Worm (Caenorhabditis elegans) whole organism, midembryonic: ENCODE data around the gene panl-3.

Source experiments
- T22C8.4 ChIP-seq: fragments of 200-800 bp; sonication (Bioruptor generic); IDR thresholded peaks from 2 replicates; pipeline ENCODE4 v1.3.6; 2022; ENCODE audit warnings: missing genetic modification characterization, missing compliant biosample characterization
- cog-1 ChIP-seq: sonication (generic microtip); optimal IDR thresholded peaks from 2 replicates; lab custom pipeline; 2016; ENCODE audit warnings: missing genetic modification characterization, missing compliant biosample characterization
- flt-1 ChIP-seq: fragments of 200-800 bp; sonication (Bioruptor generic); IDR thresholded peaks from 2 replicates; pipeline ENCODE4 v1.3.6; 2022; ENCODE audit warnings: missing genetic modification characterization, missing compliant biosample characterization
- klf-2 ChIP-seq: fragments of 200-800 bp; sonication (Bioruptor generic); conservative IDR thresholded peaks from 2 replicates; pipeline ENCODE4 v1.3.6; 2022; ENCODE audit warnings: missing genetic modification reagents, missing genetic modification characterization, missing compliant biosample characterization
- med-1 ChIP-seq: sonication (generic microtip); optimal IDR thresholded peaks from 2 replicates; lab custom pipeline; 2017; ENCODE audit warnings: missing genetic modification characterization, mild to moderate bottlenecking, missing compliant biosample characterization, antibody characterized with exemption, missing genetic modification reagents; ENCODE audit not compliant: insufficient read depth
- ref-1 ChIP-seq: fragments of 200-800 bp; sonication (Bioruptor generic); conservative IDR thresholded peaks from 2 replicates; pipeline ENCODE4 v1.3.6; 2022; ENCODE audit warnings: missing genetic modification reagents, missing genetic modification characterization, missing compliant biosample characterization
- tab-1 ChIP-seq: fragments of 200-800 bp; sonication (Bioruptor generic); IDR thresholded peaks from 2 replicates; pipeline ENCODE4 v1.3.6; 2022; ENCODE audit warnings: missing genetic modification characterization, missing compliant biosample characterization
- ztf-23 ChIP-seq: fragments of 200-800 bp; sonication (Bioruptor generic); IDR thresholded peaks from 2 replicates; pipeline ENCODE4 v1.3.6; 2022; ENCODE audit warnings: missing genetic modification reagents, missing genetic modification characterization, missing compliant biosample characterization
- ztf-29 ChIP-seq: fragments of 200-800 bp; sonication (Bioruptor generic); IDR thresholded peaks from 2 replicates; pipeline ENCODE4 v1.3.6; 2022; ENCODE audit warnings: missing genetic modification reagents, missing genetic modification characterization, missing compliant biosample characterization

Gene panl-3

ce11 chrIII:9798478-9799157 is 20.2 kb upstream of the panl-3 start, which contains the start of gene ZK632.2:
ZK632.2 (plus strand) TSS chrIII:9799107.
- no peak for TF ChIP-seq ztf-23 (GFP tag; lab: Robert Waterston, UW)

ce11 chrIII:9802045-9802444 is 16.8 kb upstream of the panl-3 start:
- no peak for TF ChIP-seq med-1 (GFP tag; lab: Kevin White, UChicago)
- TF ChIP-seq cog-1 (tag; lab: Kevin White, UChicago): no peak
- TF ChIP-seq T22C8.4: no peak
- TF ChIP-seq ztf-29 (GFP tag; lab: Robert Waterston, UW): no peak
- no peak for TF ChIP-seq tab-1
- no peak for TF ChIP-seq ztf-23 (GFP tag; lab: Robert Waterston, UW)
- no peak for TF ChIP-seq klf-2

ce11 chrIII:9804997-9805610 is 13.8 kb upstream of the panl-3 start, which contains the start of gene riok-3:
riok-3 (minus strand) TSS chrIII:9805011.
- TF ChIP-seq ref-1 (GFP tag; lab: Robert Waterston, UW): no peak
- no peak for TF ChIP-seq T22C8.4
- TF ChIP-seq ztf-23 (GFP tag; lab: Robert Waterston, UW): no peak
- no peak for TF ChIP-seq med-1 (GFP tag; lab: Kevin White, UChicago)
- no peak for TF ChIP-seq flt-1 (GFP tag; lab: Robert Waterston, UW)
- no peak for TF ChIP-seq tab-1
- TF ChIP-seq ztf-29 (GFP tag; lab: Robert Waterston, UW): no peak
- TF ChIP-seq klf-2: no peak
- TF ChIP-seq cog-1 (tag; lab: Kevin White, UChicago): no peak

ce11 chrIII:9806968-9807559 is 11.8 kb upstream of the panl-3 start, which contains the start of gene ZK632.4:
ZK632.4 (minus strand) TSS chrIII:9807454.
- no peak for TF ChIP-seq tab-1
- no peak for TF ChIP-seq klf-2
- no peak for TF ChIP-seq T22C8.4
- TF ChIP-seq flt-1 (GFP tag; lab: Robert Waterston, UW): no peak
- no peak for TF ChIP-seq ref-1 (GFP tag; lab: Robert Waterston, UW)
- TF ChIP-seq med-1 (GFP tag; lab: Kevin White, UChicago): no peak
- no peak for TF ChIP-seq ztf-29 (GFP tag; lab: Robert Waterston, UW)
- no peak for TF ChIP-seq cog-1 (tag; lab: Kevin White, UChicago)
- TF ChIP-seq ztf-23 (GFP tag; lab: Robert Waterston, UW): no peak

ce11 chrIII:9807560-9808046 is 11.3 kb upstream of the panl-3 start:
- TF ChIP-seq flt-1 (GFP tag; lab: Robert Waterston, UW) (no peak), ztf-23 (GFP tag; lab: Robert Waterston, UW) (no peak), klf-2 (no peak), ztf-29 (GFP tag; lab: Robert Waterston, UW) (no peak), ref-1 (GFP tag; lab: Robert Waterston, UW) (no peak), med-1 (GFP tag; lab: Kevin White, UChicago) (no peak), T22C8.4 (no peak), cog-1 (tag; lab: Kevin White, UChicago) (no peak), tab-1 (no peak)

- TF ChIP-seq ref-1 (GFP tag; lab: Robert Waterston, UW): no peak
- no peak for TF ChIP-seq klf-2
- TF ChIP-seq T22C8.4: no peak
- TF ChIP-seq med-1 (GFP tag; lab: Kevin White, UChicago): no peak
- no peak for TF ChIP-seq flt-1 (GFP tag; lab: Robert Waterston, UW)
- TF ChIP-seq ztf-23 (GFP tag; lab: Robert Waterston, UW): no peak
- TF ChIP-seq cog-1 (tag; lab: Kevin White, UChicago): no peak
- TF ChIP-seq ztf-29 (GFP tag; lab: Robert Waterston, UW): no peak
- TF ChIP-seq tab-1: no peak
These were observed 10.7 kb upstream of the panl-3 start, which contains the start of gene gtap-2 for ce11 chrIII:9808179-9808578. gtap-2 (plus strand) TSS chrIII:9808544.

ce11 chrIII:9813146-9813545 is 5.7 kb upstream of the panl-3 start, which contains the start of gene ZK632.14:
ZK632.14 (plus strand) TSS chrIII:9813446.
- no peak for TF ChIP-seq flt-1 (GFP tag; lab: Robert Waterston, UW)
- no peak for TF ChIP-seq ref-1 (GFP tag; lab: Robert Waterston, UW)
- no peak for TF ChIP-seq tab-1
- no peak for TF ChIP-seq klf-2
- TF ChIP-seq med-1 (GFP tag; lab: Kevin White, UChicago): no peak
- no peak for TF ChIP-seq ztf-23 (GFP tag; lab: Robert Waterston, UW)
- no peak for TF ChIP-seq T22C8.4

ce11 chrIII:9817087-9817612 is 1.7 kb upstream of the panl-3 start, which contains the start of gene cnx-1:
cnx-1 (minus strand) TSS chrIII:9817137.
- no peak for TF ChIP-seq cog-1 (tag; lab: Kevin White, UChicago)
- TF ChIP-seq tab-1: peak; percentile 68; the same call in 1 of the 2 replicates
- peak; percentile 42; the same call in 1 of the 2 replicates for TF ChIP-seq flt-1 (GFP tag; lab: Robert Waterston, UW)

ce11 chrIII:9817894-9818293 is 962 bp upstream of the panl-3 start:
- TF ChIP-seq cog-1 (tag; lab: Kevin White, UChicago) (no peak), ztf-23 (GFP tag; lab: Robert Waterston, UW) (no peak), med-1 (GFP tag; lab: Kevin White, UChicago) (no peak), tab-1 (no peak), ztf-29 (GFP tag; lab: Robert Waterston, UW) (no peak), T22C8.4 (no peak), klf-2 (no peak), flt-1 (GFP tag; lab: Robert Waterston, UW) (no peak), ref-1 (GFP tag; lab: Robert Waterston, UW) (no peak)
